Worm (Caenorhabditis elegans) whole organism, mixed stage, embryonic: Measurements from ENCODE around the gene T05H10.8.

Experiments
- blmp-1 ChIP-seq: fragments of 150-350 bp; optimal IDR thresholded peaks from 2 replicates; lab custom pipeline; 2014; ENCODE audit warnings: missing biosample characterization, missing genetic modification characterization
- ces-1 ChIP-seq: fragments of 150-350 bp; optimal IDR thresholded peaks from 2 replicates; lab custom pipeline; 2014; ENCODE audit warnings: missing biosample characterization, missing genetic modification reagents, missing genetic modification characterization
- elt-1 ChIP-seq: sonication (generic microtip); optimal IDR thresholded peaks from 2 replicates; lab custom pipeline; 2017; ENCODE audit warnings: missing genetic modification characterization, mild to moderate bottlenecking, missing compliant biosample characterization, antibody characterized with exemption, moderate library complexity, borderline replicate concordance; ENCODE audit not compliant: insufficient read depth
- lsy-2 ChIP-seq: fragments of 150-350 bp; optimal IDR thresholded peaks from 2 replicates; lab custom pipeline; 2014; ENCODE audit warnings: missing biosample characterization, missing genetic modification characterization
- nhr-28 ChIP-seq: fragments of 150-350 bp; optimal IDR thresholded peaks from 2 replicates; lab custom pipeline; 2014; ENCODE audit warnings: missing biosample characterization, missing genetic modification characterization
- snpc-4 ChIP-seq: fragments of 150-350 bp; optimal IDR thresholded peaks from 2 replicates; lab custom pipeline; 2014; ENCODE audit warnings: missing biosample characterization, missing genetic modification characterization
- unc-62 ChIP-seq: fragments of 150-350 bp; optimal IDR thresholded peaks from 2 replicates; lab custom pipeline; 2014; ENCODE audit warnings: missing biosample characterization, missing genetic modification reagents, missing genetic modification characterization

DNA sequence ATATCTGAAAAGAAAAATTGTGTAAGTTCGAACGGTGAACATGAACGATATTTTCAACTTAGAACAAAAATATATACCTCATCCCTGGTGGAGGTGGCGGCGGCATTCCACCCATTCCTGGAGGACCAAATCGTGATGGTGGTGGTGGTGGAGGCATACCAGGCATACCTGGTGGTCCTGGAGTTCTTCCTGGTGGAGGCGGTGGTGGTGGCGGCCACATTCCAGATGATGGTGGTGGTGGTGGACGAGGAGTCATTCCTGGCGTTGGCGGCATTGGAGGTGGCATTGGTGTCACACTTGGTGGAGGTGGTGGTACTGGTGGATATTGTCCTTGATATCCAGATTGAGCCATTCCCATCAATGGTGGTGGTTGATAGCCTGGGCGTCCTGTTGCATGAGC lies 24.3 kb upstream of the T05H10.8 start:
- TF ChIP-seq elt-1 (tag; lab: Kevin White, UChicago) (no peak), blmp-1 (tag; lab: Kevin White, UChicago) (no peak), lsy-2 (tag; lab: Kevin White, UChicago) (no peak), unc-62 (GFP tag; lab: Kevin White, UChicago) (no peak), snpc-4 (tag; lab: Kevin White, UChicago) (no peak), nhr-28 (tag; lab: Kevin White, UChicago) (no peak), ces-1 (GFP tag; lab: Kevin White, UChicago) (no peak)
